Fruit fly (Drosophila melanogaster) whole organism, pupa: ENCODE results near the gene alphaTub85E.

Experiments used
- CG13204 ChIP-seq: fragments of 200-800 bp; sonication (Bioruptor generic); optimal IDR thresholded peaks from 2 replicates; lab custom pipeline; 2018; ENCODE audit warnings: missing biosample characterization, mild to moderate bottlenecking, missing genetic modification characterization, moderate library complexity
- CG17806 ChIP-seq: fragments of 200-800 bp; sonication (Bioruptor generic); optimal IDR thresholded peaks from 2 replicates; lab custom pipeline; 2018; ENCODE audit warnings: missing biosample characterization, mild to moderate bottlenecking, missing genetic modification characterization, moderate library complexity
- CG34367 ChIP-seq: fragments of 200-800 bp; sonication (Bioruptor generic); optimal IDR thresholded peaks from 2 replicates; lab custom pipeline; 2018; ENCODE audit warnings: missing biosample characterization, mild to moderate bottlenecking, missing genetic modification characterization
- EcR ChIP-seq: fragments of 200-800 bp; sonication (Bioruptor generic); optimal IDR thresholded peaks from 3 replicates; lab custom pipeline; 2019; ENCODE audit warnings: missing biosample characterization, missing genetic modification characterization, mild to moderate bottlenecking, moderate library complexity, missing genetic modification reagents
- fd96Ca ChIP-seq: fragments of 200-800 bp; sonication (Bioruptor generic); IDR thresholded peaks from 3 replicates; pipeline ENCODE4 v1.3.6; 2022; ENCODE audit warnings: missing biosample characterization, missing genetic modification characterization

dm6 chr3R:9705008-9705628, 27.9 kb downstream of the alphaTub85E start, which contains the start of gene Unc-115a:
- no peak for TF ChIP-seq CG13204 (GFP tag; lab: Kevin White, UChicago)
- peak; percentile 6 for TF ChIP-seq CG17806 (tag; lab: Kevin White, UChicago)
- TF ChIP-seq EcR (GFP tag; lab: Kevin White, UChicago): no peak
- TF ChIP-seq fd96Ca (GFP tag; lab: Robert Waterston, UW): no peak
- TF ChIP-seq CG34367: peak; percentile 35
